Fruit fly (Drosophila melanogaster) whole organism, wandering third instar larva: ENCODE measurements around the gene Sec24CD.

Source experiments
- Abd-B ChIP-seq: fragments of >200 bp; optimal IDR thresholded peaks from 2 replicates; lab custom pipeline; 2017; ENCODE audit warnings: missing biosample characterization, missing genetic modification characterization
- CG32264 ChIP-seq: fragments of 200-800 bp; sonication (Bioruptor generic); optimal IDR thresholded peaks from 2 replicates; lab custom pipeline; 2016; ENCODE audit warnings: missing biosample characterization, missing genetic modification characterization
- CG9705 ChIP-seq: fragments of 200-800 bp; sonication (Bioruptor generic); optimal IDR thresholded peaks from 2 replicates; lab custom pipeline; 2018; ENCODE audit warnings: missing biosample characterization, mild to moderate bottlenecking, missing genetic modification characterization
- CrebA ChIP-seq: fragments of 200-800 bp; sonication (Bioruptor generic); optimal IDR thresholded peaks from 2 replicates; lab custom pipeline; 2016; ENCODE audit warnings: missing biosample characterization, mild to moderate bottlenecking, missing genetic modification characterization, borderline replicate concordance
- Dfd ChIP-seq: fragments of >200 bp; optimal IDR thresholded peaks from 2 replicates; lab custom pipeline; 2017; ENCODE audit warnings: missing biosample characterization, missing genetic modification characterization
- Dif ChIP-seq: fragments of 200-275, 200-300 bp; sonication (Bioruptor generic); optimal IDR thresholded peaks from 2 replicates; lab custom pipeline; 2018; ENCODE audit warnings: missing biosample characterization, missing genetic modification characterization; ENCODE audit not compliant: partially characterized antibody
- GATAd ChIP-seq: sonication (Bioruptor generic); optimal IDR thresholded peaks from 2 replicates; lab custom pipeline; 2016; ENCODE audit warnings: missing biosample characterization, missing genetic modification characterization
- HLH106 ChIP-seq: fragments of 200-800 bp; optimal IDR thresholded peaks from 3 replicates; lab custom pipeline; 2019; ENCODE audit warnings: missing biosample characterization, mild to moderate bottlenecking, missing genetic modification characterization, moderate library complexity
- Hnf4 ChIP-seq: fragments of 200-800 bp; sonication (Bioruptor generic); optimal IDR thresholded peaks from 2 replicates; lab custom pipeline; 2016; ENCODE audit warnings: missing biosample characterization, mild to moderate bottlenecking, missing genetic modification characterization
- Hr78 ChIP-seq: fragments of >200 bp; optimal IDR thresholded peaks from 2 replicates; lab custom pipeline; 2017; ENCODE audit warnings: missing biosample characterization, missing genetic modification characterization
- Hr83 ChIP-seq: fragments of 200-300 bp; sonication (Bioruptor generic); optimal IDR thresholded peaks from 2 replicates; lab custom pipeline; 2016; ENCODE audit warnings: missing biosample characterization, mild to moderate bottlenecking, missing genetic modification characterization, moderate library complexity; ENCODE audit not compliant: poor library complexity, severe bottlenecking
- Jra ChIP-seq: sonication (Bioruptor generic); optimal IDR thresholded peaks from 2 replicates; lab custom pipeline; 2016; ENCODE audit warnings: missing biosample characterization, missing genetic modification characterization
- Mio ChIP-seq: sonication (Bioruptor generic); optimal IDR thresholded peaks from 2 replicates; lab custom pipeline; 2016; ENCODE audit warnings: missing biosample characterization, missing genetic modification characterization
- Myc ChIP-seq: fragments of >200 bp; optimal IDR thresholded peaks from 2 replicates; lab custom pipeline; 2017
- N ChIP-seq: fragments of >200 bp; optimal IDR thresholded peaks from 2 replicates; lab custom pipeline; 2018; ENCODE audit warnings: missing biosample characterization, missing external identifiers, missing genetic modification characterization
- OdsH ChIP-seq: fragments of 200-800 bp; sonication (Bioruptor generic); optimal IDR thresholded peaks from 2 replicates; lab custom pipeline; 2016; ENCODE audit warnings: missing biosample characterization, mild to moderate bottlenecking, missing genetic modification characterization
- Rel ChIP-seq, 2 experiments: fragments of 200-800 bp; sonication (Bioruptor generic) in 1 of 2; optimal IDR thresholded peaks; 2 replicates in 1 of 2; 3 replicates in 1 of 2; lab custom pipeline; 2016 to 2019; ENCODE audit warnings: mild to moderate bottlenecking in 2 of 2, missing biosample characterization in 2 of 2, missing genetic modification characterization in 2 of 2, moderate library complexity in 1 of 2
- Sp1 ChIP-seq: fragments of 200-800 bp; sonication (Bioruptor generic); optimal IDR thresholded peaks from 3 replicates; lab custom pipeline; 2019; ENCODE audit warnings: missing biosample characterization, mild to moderate bottlenecking, missing genetic modification characterization, moderate library complexity
- Vsx2 ChIP-seq: fragments of 200-300, 225-300 bp; sonication (Bioruptor generic); optimal IDR thresholded peaks from 2 replicates; lab custom pipeline; 2018; ENCODE audit warnings: missing biosample characterization, missing genetic modification characterization; ENCODE audit not compliant: partially characterized antibody
- br ChIP-seq: fragments of 200-800 bp; sonication (Bioruptor generic); optimal IDR thresholded peaks from 2 replicates; lab custom pipeline; 2016; ENCODE audit warnings: missing biosample characterization, missing genetic modification characterization
- brk ChIP-seq: fragments of 200-800 bp; sonication (Bioruptor generic); optimal IDR thresholded peaks from 2 replicates; lab custom pipeline; 2016; ENCODE audit warnings: missing biosample characterization, mild to moderate bottlenecking, missing genetic modification characterization
- dl ChIP-seq, 2 experiments: fragments of 175-275, 200-275 bp in 1 of 2; fragments of 200-275 bp in 1 of 2; sonication (Bioruptor generic); optimal IDR thresholded peaks; lab custom pipeline; 2018; ENCODE audit warnings: mild to moderate bottlenecking in 2 of 2, missing biosample characterization in 2 of 2, missing genetic modification characterization in 2 of 2, moderate library complexity in 2 of 2; ENCODE audit not compliant: partially characterized antibody in 2 of 2, insufficient read depth in 1 of 2
- dmrt93B ChIP-seq: fragments of 200-800 bp; sonication (Bioruptor generic); optimal IDR thresholded peaks from 2 replicates; lab custom pipeline; 2018; ENCODE audit warnings: missing biosample characterization, mild to moderate bottlenecking, missing genetic modification characterization
- dsf ChIP-seq: sonication (Bioruptor generic); optimal IDR thresholded peaks from 2 replicates; lab custom pipeline; 2016; ENCODE audit warnings: missing biosample characterization, missing genetic modification characterization, borderline replicate concordance
- ey ChIP-seq: fragments of 200-800 bp; sonication (Bioruptor generic); optimal IDR thresholded peaks from 2 replicates; lab custom pipeline; 2016; ENCODE audit warnings: missing biosample characterization, missing genetic modification characterization
- foxo ChIP-seq, 2 experiments: fragments of 200-800 bp; sonication (Bioruptor generic); optimal IDR thresholded peaks; 2 replicates in 1 of 2; 3 replicates in 1 of 2; lab custom pipeline; 2016 to 2017; ENCODE audit warnings: missing biosample characterization in 2 of 2, missing genetic modification characterization in 2 of 2
- fru ChIP-seq: fragments of 200-800 bp; sonication (Bioruptor generic); optimal IDR thresholded peaks from 3 replicates; lab custom pipeline; 2016; ENCODE audit warnings: missing biosample characterization, mild to moderate bottlenecking, missing genetic modification characterization
- h ChIP-seq: fragments of 200-800 bp; sonication (Bioruptor generic); optimal IDR thresholded peaks from 3 replicates; lab custom pipeline; 2016; ENCODE audit warnings: missing biosample characterization, mild to moderate bottlenecking, missing genetic modification characterization
- jim ChIP-seq: fragments of 175-275, 200-325 bp; sonication (Bioruptor generic); optimal IDR thresholded peaks from 2 replicates; lab custom pipeline; 2016; ENCODE audit warnings: missing biosample characterization, mild to moderate bottlenecking, missing genetic modification characterization
- lola ChIP-seq: fragments of >200 bp; optimal IDR thresholded peaks from 2 replicates; lab custom pipeline; 2017; ENCODE audit warnings: missing biosample characterization, missing genetic modification characterization
- pan ChIP-seq: fragments of >200 bp; optimal IDR thresholded peaks from 2 replicates; lab custom pipeline; 2017
- psq ChIP-seq: fragments of 200-800 bp; sonication (Bioruptor generic); optimal IDR thresholded peaks from 3 replicates; lab custom pipeline; 2017; ENCODE audit warnings: missing biosample characterization, mild to moderate bottlenecking, missing genetic modification characterization, moderate library complexity
- rgr ChIP-seq: fragments of 200-800 bp; sonication (Bioruptor generic); optimal IDR thresholded peaks from 3 replicates; lab custom pipeline; 2016; ENCODE audit warnings: missing biosample characterization, mild to moderate bottlenecking, missing genetic modification characterization
- sage ChIP-seq: fragments of 200-800 bp; sonication (Bioruptor generic); optimal IDR thresholded peaks from 2 replicates; lab custom pipeline; 2016; ENCODE audit warnings: missing biosample characterization, mild to moderate bottlenecking, missing genetic modification characterization
- sv ChIP-seq: fragments of 200-800 bp; sonication (Bioruptor generic); optimal IDR thresholded peaks from 3 replicates; lab custom pipeline; 2016; ENCODE audit warnings: missing biosample characterization, missing genetic modification characterization
- tai ChIP-seq: sonication (Bioruptor generic); optimal IDR thresholded peaks from 2 replicates; lab custom pipeline; 2016; ENCODE audit warnings: missing biosample characterization, missing genetic modification characterization
- usp ChIP-seq: fragments of >200 bp; optimal IDR thresholded peaks from 2 replicates; lab custom pipeline; 2017; ENCODE audit warnings: missing biosample characterization, missing genetic modification characterization
- woc ChIP-seq: sonication (Bioruptor generic); optimal IDR thresholded peaks from 2 replicates; lab custom pipeline; 2016; ENCODE audit warnings: missing biosample characterization, mild to moderate bottlenecking, missing genetic modification characterization

Gene Sec24CD

DNA sequence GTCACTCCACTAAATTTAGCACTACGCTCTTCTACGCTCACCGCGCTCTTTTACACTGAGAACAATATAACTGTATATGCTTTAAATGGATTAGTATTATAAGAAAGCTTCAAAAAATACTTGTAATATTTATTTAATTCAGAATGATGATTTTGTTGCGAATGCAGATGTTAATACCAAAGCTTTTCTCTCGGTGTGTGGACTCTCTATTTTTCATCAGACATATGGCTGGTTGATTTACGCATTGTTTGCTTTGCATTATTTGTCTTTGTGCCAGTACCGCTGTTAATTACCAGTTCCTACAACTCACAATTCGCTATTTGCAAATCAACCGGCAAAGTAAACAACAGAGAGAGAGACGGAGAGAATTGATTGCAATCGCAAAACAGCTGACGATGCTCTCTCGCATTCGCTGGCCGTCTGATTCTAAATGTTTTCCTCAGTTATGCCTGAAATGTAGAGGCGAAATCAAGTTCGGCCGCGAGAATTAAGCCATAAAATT is 14.9 kb downstream of the Sec24CD start:
- TF ChIP-seq sv (GFP tag; lab: Kevin White, UChicago) (peak; percentile 89), Jra (peak; percentile 98), Dif (GFP tag; lab: Kevin White, UChicago) (peak; percentile 78), dsf (peak; percentile 93), Vsx2 (no peak), rgr (peak; percentile 99), GATAd (peak; percentile 96), lola (no peak), N (no peak), tai (GFP tag; lab: Kevin White, UChicago) (peak; percentile 97), Abd-B (GFP tag; lab: Kevin White, UChicago) (no peak), Hr78 (GFP tag; lab: Kevin White, UChicago) (no peak), dl (GFP tag; optimal IDR thresholded peaks at IDR 0.05; lab: Kevin White, UChicago; ENCODE audit: insufficient read depth in 1 of 2, partially characterized antibody in 2 of 2) (peak; percentile 54 to 79), Mio (peak; percentile 86), br (GFP tag; lab: Kevin White, UChicago) (peak; percentile 99), sage (GFP tag; lab: Kevin White, UChicago) (peak; percentile 96), jim (GFP tag; lab: Kevin White, UChicago) (peak; percentile 83), pan (lab: Kevin White, UChicago) (no peak), usp (GFP tag; lab: Kevin White, UChicago) (no peak), CG9705 (peak; percentile 89), HLH106 (tag; lab: Kevin White, UChicago) (peak; percentile 97), foxo (GFP tag; optimal IDR thresholded peaks at IDR 0.05; lab: Kevin White, UChicago) (peak; percentile 85 to 98), Sp1 (GFP tag; lab: Kevin White, UChicago) (peak; percentile 99), Dfd (GFP tag; lab: Kevin White, UChicago) (no peak), woc (GFP tag; lab: Kevin White, UChicago) (peak; percentile 93), OdsH (GFP tag; lab: Kevin White, UChicago) (peak; percentile 99), fru (GFP tag; lab: Kevin White, UChicago) (peak; percentile 98), dmrt93B (GFP tag; lab: Kevin White, UChicago) (peak; percentile 89), psq (GFP tag; lab: Kevin White, UChicago) (peak; percentile 98), Myc (lab: Kevin White, UChicago) (no peak), CG32264 (GFP tag; lab: Kevin White, UChicago) (peak; percentile 95), Hr83 (GFP tag; lab: Kevin White, UChicago) (peak; percentile 100), brk (GFP tag; lab: Kevin White, UChicago) (peak; percentile 98), h (GFP tag; lab: Kevin White, UChicago) (peak; percentile 99), Hnf4 (peak; percentile 99), ey (peak; percentile 98), CrebA (GFP tag; lab: Kevin White, UChicago) (no peak), Rel (GFP tag; optimal IDR thresholded peaks at IDR 0.05; lab: Kevin White, UChicago) (peak; percentile 87), Rel (tag; optimal IDR thresholded peaks at IDR 0.05; lab: Kevin White, UChicago) (peak; percentile 88)

DNA sequence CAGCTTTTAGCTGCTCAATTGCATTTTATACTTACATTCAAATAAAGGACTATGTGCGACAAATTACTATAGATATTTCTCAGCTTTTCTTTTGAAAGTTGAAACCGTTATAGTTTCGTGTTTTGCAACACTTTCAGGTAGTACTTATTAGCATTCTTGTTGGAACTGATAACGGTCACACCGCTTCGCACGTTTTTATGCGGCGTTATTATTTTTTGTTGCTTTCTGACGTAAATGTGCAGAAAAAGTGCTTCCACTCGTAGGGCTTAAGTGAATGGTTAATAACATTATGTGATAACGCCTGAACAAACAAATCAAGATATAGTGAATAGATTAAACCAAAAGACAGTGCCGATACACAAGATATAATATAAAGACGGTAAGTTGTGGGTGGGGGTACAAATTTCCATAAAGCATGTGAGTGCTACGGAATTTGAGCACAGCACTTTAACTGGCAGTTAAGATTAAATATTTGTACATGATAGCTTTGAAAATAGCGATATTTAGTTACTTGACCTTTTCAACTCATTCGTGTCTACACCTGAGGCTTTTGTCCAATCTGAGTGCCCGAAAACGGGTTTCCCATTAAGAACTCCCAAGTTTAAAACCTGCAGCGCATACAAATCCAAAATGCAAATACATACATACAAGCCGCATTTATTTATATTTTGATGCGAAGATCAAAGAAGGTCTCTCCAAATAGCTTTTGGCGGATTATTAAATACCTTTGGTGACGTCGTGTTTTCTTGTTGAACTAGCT is 15.9 kb downstream of the Sec24CD start, which contains the start of gene papi:
Gene papi (plus strand): TSS at position 176 of the 760 bp plus-strand sequence.
- TF ChIP-seq rgr (peak; percentile 66), dsf (no peak), Dfd (GFP tag; lab: Kevin White, UChicago) (no peak), fru (GFP tag; lab: Kevin White, UChicago) (no peak), lola (no peak), usp (GFP tag; lab: Kevin White, UChicago) (no peak), Rel (GFP tag; optimal IDR thresholded peaks at IDR 0.05; lab: Kevin White, UChicago) (no peak), Rel (tag; optimal IDR thresholded peaks at IDR 0.05; lab: Kevin White, UChicago) (peak; percentile 68), CG32264 (GFP tag; lab: Kevin White, UChicago) (no peak), Vsx2 (no peak), sage (GFP tag; lab: Kevin White, UChicago) (no peak), pan (lab: Kevin White, UChicago) (no peak), GATAd (no peak), woc (GFP tag; lab: Kevin White, UChicago) (no peak), HLH106 (tag; lab: Kevin White, UChicago) (no peak)
